Worm (Caenorhabditis elegans) whole organism, L4/young adult: ENCODE results near the gene fubl-3.

Experiments
- W03F9.2 ChIP-seq: fragments of 150-350 bp; optimal IDR thresholded peaks from 2 replicates; lab custom pipeline; 2014; ENCODE audit warnings: missing biosample characterization, missing genetic modification characterization
- dao-5 ChIP-seq: sonication (generic microtip); optimal IDR thresholded peaks from 2 replicates; lab custom pipeline; 2016; ENCODE audit warnings: missing genotype, missing genetic modification characterization, moderate library complexity, missing compliant biosample characterization
- him-1 ChIP-seq: sonication (generic microtip); optimal IDR thresholded peaks from 2 replicates; lab custom pipeline; 2016; ENCODE audit warnings: missing genotype, missing genetic modification reagents, missing genetic modification characterization, missing compliant biosample characterization

The fubl-3 gene

DNA sequence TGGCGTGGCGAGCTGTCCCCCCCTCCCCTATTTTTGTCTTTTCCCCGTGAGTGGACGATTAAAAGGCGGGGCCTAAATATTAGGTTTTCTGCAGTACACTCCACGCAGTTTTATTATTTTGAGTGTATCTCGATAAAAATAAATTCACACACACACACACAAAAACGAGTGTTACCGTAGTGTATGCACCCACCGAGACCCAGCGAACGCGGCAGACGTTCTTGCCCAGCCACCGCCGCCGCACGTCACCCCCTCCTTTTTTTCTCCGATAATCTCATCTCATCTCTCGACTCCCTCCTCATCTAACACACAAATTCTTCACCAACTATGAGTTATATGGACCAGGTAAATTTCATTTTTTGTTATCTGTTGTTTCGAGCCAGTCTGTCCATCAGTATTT, at the start of gene fubl-3:
TSS of gene fubl-3 (plus strand) at position 212 of the 400 bp plus-strand sequence.
- TF ChIP-seq W03F9.2 (tag; lab: Kevin White, UChicago): no peak

DNA sequence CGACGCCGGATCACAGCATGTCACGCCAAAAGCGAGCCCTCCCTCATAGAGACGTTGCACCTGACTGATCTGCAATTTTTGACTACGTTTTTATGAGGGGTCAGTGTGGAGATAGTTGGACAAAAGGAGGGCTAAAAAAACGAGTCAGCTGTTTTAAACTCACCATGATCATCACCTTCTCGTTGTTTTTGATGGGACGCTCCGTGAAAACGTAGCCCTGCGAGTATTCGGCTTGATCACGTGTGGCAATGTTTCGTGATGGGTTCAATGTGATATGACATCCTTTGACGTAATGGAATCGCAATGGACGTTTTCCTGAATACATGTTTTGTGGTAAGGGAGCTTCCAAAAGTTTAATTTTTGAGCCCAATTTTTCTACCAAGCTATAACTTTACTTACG, 49.1 kb upstream of the fubl-3 start:
- TF ChIP-seq him-1 (tag; lab: Kevin White, UChicago) (no peak), dao-5 (tag; lab: Kevin White, UChicago) (no peak), W03F9.2 (tag; lab: Kevin White, UChicago) (no peak)

DNA sequence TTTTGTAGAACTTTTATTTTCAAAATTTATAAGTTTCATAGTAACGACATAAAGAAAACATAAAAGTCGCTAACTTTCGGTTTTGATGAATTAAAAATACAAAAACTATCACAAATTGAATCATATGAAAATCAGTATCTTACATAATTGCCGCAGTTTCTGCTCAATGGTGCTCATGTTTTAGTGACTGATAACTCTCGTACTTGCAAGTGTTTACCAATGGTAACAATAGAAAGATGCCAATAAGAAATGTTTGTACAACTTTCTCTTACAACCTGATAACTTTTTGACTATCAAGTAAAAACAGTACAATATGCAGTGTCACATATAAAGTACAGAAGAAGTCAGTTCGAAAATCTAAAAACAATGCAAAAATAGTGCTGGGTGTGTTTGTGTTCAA, 48.1 kb upstream of the fubl-3 start:
- TF ChIP-seq dao-5 (tag; lab: Kevin White, UChicago) (no peak), W03F9.2 (tag; lab: Kevin White, UChicago) (no peak), him-1 (tag; lab: Kevin White, UChicago) (no peak)

DNA sequence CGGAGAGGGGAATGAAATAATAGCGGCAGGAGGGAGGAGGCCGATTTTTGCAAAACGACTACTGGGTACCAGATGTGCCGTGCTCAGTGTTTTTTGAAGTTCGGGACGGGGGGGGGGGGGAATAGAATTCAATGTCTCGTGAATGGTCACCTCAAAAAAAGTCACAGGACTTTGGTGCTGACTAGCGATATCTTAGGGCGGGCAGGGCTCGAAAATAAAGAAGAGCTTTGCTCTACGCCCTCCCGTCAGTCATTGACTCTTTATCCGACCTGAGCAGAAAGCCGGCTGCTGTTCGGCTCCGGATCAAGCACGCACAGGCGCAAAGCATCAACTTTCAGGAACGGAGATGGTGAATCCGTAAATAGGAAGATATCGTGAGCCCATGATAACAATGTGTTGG, 43.7 kb upstream of the fubl-3 start:
- TF ChIP-seq him-1 (tag; lab: Kevin White, UChicago) (no peak), dao-5 (tag; lab: Kevin White, UChicago) (no peak), W03F9.2 (tag; lab: Kevin White, UChicago) (no peak)

DNA sequence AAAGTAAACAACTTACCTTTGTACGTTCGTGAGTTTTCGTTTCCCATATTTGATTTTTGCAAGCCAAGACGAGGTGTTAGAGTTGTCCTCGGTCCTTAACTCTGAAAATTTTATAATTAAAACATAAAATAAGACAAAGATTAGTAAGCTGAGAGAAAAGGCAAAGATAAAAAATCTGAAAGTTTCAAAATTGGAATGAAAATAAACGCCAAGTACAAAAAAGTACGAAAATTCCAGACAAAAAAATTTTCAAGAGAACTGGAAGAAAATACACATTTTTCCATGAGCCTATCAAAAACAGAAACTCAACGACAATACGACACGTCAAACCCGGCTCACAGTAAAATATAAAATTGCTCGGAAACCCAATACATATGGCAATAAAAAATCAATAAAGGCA, 42.7 kb upstream of the fubl-3 start, which contains the start of gene F10D7.5:
TSS of gene F10D7.5 (minus strand) at position 101 of the 400 bp plus-strand sequence.
- TF ChIP-seq dao-5 (tag; lab: Kevin White, UChicago) (no peak), W03F9.2 (tag; lab: Kevin White, UChicago) (no peak), him-1 (tag; lab: Kevin White, UChicago) (no peak)

DNA sequence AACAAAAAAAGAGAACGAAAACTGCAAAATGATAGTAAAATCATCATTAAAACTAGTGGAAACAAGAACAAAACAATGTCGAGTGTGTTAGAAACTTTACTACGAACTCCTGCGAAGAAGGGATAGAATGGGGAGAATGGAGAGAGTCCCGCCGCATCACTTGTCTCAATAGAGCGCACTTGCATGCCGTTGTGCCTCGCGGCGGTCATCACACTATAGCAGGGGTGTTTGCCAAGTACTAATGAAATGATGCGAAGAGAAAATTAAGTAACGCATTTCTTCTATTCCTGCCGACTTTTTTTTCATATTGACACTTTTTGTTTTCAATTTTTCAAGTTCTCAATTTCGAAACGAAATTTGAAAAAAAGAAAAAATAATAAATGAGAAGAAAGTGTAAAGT, 42.1 kb upstream of the fubl-3 start:
- TF ChIP-seq W03F9.2 (tag; lab: Kevin White, UChicago) (peak; percentile 30), dao-5 (tag; lab: Kevin White, UChicago) (no peak)

DNA sequence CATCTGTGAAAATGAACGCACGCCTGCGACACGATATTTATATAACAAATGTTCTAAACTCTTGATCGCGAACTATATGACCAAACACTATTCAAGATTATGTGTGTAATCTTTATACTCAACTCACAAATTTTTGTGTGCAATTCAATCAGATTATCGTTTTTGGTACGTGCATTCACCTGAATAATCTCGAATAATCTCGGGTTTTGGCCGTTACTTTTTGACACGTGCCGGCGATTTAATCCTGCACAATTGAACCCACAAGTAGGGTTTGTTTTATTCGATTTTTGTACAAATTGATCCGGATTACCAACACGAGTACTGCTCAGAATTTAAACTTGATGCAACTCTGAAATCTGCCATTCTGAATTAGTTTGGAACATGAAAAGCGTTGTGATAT, 37.8 kb upstream of the fubl-3 start, which contains the start of the genes vap-1 and F11C7.2:
TSS of gene vap-1 (minus strand) at position 101 of the 400 bp plus-strand sequence.
TSS of gene F11C7.2 (plus strand) at position 359 of the 400 bp plus-strand sequence.
- TF ChIP-seq him-1 (tag; lab: Kevin White, UChicago) (no peak), dao-5 (tag; lab: Kevin White, UChicago) (no peak)

DNA sequence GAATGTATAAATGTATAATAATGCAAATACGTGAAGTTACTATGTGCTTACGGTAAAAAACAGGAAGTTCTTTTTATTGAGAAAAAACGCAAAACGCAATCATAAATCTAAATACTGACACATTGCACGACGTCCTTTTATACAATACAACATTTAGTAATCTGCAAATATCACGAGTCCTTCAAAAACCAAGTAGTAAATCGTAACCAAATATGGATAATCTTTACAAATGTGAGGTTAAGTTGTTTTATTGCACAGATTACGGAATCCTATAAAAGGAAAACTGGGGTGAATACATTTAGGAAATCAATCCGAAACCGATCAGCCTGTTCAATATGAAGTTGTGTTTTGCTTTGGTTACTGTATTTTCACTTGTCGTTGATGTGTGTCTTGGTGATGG, 36.0 kb upstream of the fubl-3 start, which contains the start of gene F11C7.7:
TSS of gene F11C7.7 (plus strand) at position 301 of the 400 bp plus-strand sequence.
- no peak for TF ChIP-seq him-1 (tag; lab: Kevin White, UChicago)
- no peak for TF ChIP-seq dao-5 (tag; lab: Kevin White, UChicago)
- no peak for TF ChIP-seq W03F9.2 (tag; lab: Kevin White, UChicago)

DNA sequence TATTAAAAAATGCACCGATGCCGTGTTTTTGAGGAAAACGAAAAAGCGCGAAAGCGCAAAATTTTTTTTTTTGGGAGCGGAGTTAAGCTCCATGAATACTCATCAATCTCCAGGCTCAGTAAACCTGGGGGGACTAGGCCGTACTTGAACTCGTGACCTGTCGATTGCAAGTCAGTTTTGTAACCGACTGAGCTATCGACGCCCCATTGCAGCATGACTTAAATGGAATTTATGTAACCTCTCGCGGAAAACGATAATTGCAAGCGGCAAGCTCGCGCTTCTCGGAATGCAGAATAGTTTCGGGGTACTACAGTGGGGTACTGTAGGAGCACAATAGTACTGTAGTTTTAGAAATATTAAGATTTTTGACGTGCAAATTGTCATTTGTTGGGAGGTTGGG, 33.8 kb upstream of the fubl-3 start:
- no peak for TF ChIP-seq dao-5 (tag; lab: Kevin White, UChicago)
- TF ChIP-seq him-1 (tag; lab: Kevin White, UChicago): no peak
- TF ChIP-seq W03F9.2 (tag; lab: Kevin White, UChicago): no peak

DNA sequence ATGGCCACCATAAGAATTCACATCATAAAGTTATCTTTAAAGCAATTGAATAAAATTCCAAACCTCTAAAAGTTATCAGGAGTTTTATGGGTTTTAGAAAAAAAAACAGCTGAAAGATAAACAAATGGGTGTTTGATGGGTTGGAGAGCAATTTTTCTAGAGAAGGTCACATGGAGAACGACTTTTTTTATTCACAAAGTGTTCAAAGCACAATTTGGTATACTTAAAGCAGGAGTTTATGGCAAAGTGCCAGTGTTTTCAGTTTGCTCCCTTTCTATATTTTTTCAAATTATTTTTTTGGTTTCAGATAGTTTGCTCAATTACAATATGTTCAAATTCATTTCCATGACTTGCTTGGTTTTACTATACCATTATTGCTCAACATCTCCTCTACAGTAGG, 33.0 kb upstream of the fubl-3 start, which contains the start of gene F11C7.6:
TSS of gene F11C7.6 (plus strand) at position 301 of the 400 bp plus-strand sequence.
- TF ChIP-seq him-1 (tag; lab: Kevin White, UChicago) (no peak), dao-5 (tag; lab: Kevin White, UChicago) (no peak), W03F9.2 (tag; lab: Kevin White, UChicago) (no peak)

DNA sequence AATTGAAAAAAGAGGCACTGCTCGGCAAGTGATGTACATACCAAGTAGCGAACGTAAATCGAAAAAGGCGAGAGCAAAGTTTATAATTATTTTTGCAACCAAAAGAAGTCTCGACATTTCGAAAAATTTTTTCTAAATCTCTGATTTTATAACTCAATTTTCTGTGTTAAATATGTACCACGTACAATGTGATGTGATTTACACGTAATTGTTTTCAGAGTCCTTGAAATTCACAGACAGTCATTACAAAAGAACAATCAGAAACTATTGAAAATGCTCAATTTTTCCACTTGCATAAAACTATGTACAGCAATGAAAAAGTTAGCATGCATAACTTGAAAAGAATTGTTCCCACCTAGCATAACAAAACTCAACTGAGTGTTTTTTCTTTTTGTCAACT, 31.2 kb upstream of the fubl-3 start:
- TF ChIP-seq him-1 (tag; lab: Kevin White, UChicago): no peak
- TF ChIP-seq W03F9.2 (tag; lab: Kevin White, UChicago): no peak
- TF ChIP-seq dao-5 (tag; lab: Kevin White, UChicago): no peak

DNA sequence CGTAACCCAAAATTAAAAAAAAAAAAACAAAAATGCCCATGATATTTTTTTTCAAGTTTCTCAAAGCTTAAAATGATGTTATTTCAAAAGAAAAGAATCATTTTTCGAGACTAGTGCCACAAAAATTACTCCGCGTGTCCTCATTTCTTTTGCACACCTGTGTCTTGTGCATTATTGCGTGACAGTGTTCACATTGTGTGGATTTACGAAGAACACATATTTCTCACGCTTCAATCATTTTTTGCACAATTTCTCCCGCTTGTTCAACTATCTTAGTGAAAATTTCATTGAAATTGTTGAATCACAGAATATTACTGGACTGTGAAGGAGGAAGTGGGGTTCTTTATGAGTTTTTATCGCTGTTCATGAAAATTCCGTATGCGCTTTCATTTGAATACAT, 25.4 kb upstream of the fubl-3 start:
- TF ChIP-seq dao-5 (tag; lab: Kevin White, UChicago) (no peak), him-1 (tag; lab: Kevin White, UChicago) (no peak), W03F9.2 (tag; lab: Kevin White, UChicago) (no peak)

DNA sequence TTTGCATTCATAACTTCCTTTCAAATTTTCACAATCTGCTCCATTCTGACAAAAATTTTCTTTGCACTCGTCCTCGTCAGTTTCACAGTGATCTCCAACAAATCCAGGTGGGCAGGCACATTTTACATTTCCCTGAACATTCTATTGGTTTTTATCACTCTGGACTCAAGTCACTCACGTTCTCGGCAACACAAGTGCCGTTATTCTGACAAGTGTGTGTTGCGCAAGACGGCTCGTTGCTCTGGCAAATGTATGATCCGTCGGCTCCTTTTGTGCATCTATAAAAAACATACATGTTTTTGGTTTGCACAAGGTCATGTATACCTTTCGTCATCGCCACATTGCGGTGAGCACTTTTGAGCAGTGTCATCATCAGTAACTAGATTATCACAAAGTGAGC, 21.6 kb upstream of the fubl-3 start:
- no peak for TF ChIP-seq W03F9.2 (tag; lab: Kevin White, UChicago)

DNA sequence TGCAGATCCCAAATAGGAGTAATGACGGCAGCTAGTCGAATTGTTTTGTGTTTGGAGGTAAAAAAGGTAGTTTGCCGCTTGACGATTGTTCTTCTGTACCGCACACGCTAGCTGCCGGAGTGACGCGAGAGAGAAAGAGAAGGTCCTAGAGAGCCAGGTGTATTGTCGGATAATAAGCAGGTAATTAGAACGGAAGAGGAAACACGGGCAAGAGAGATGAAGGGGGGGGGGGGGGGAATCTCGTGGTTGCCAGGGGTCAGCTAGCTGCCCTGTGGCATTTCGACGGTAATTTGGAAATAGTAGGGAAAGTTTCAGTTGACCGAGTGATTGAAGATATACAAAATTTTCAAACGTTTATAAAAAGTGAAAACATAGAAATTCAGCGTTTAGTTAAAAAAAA, 20.4 kb upstream of the fubl-3 start, which contains the start of gene crb-1:
TSS of gene crb-1 (minus strand) at position 147 of the 400 bp plus-strand sequence.
- TF ChIP-seq W03F9.2 (tag; lab: Kevin White, UChicago): no peak
- no peak for TF ChIP-seq dao-5 (tag; lab: Kevin White, UChicago)
- no peak for TF ChIP-seq him-1 (tag; lab: Kevin White, UChicago)
